Fruit fly (Drosophila melanogaster): ENCODE results near the gene RpS9.
A peak's percentile ranks its signal among the peaks of the same experiment; 100 is the strongest.

RpS9 gene

DNA sequence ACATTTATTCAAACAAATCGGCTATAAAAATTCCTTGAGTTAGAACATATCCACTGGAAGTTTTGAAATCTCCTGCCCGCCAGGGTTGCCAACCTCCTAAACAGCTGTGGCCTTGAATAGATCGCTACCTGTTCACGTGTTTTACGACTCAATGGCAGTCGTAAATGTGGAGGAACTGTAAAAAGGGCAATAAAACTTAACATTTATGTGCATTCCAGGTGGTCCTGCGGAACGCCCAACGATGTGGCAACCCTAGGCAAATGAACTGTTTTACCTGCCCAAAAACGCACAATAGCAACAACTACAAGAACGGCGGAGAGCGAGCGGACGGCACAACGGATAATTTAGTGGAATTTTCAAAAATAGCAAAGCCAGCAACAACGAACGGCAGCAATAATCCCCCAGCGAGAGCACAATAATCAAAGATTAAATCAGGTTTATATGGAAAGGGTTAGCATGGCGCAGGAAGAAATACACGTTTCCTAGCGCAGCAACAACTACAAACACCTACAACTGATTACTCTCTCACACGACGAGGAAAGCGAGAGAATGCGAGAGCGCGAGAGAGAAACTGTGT, 49.6 kb downstream of the RpS9 start:
- TF ChIP-seq Dfd (GFP tag; optimal IDR thresholded peaks at IDR 0.05), result no peak
- TF ChIP-seq pan (optimal IDR thresholded peaks at IDR 0.05), result no peak
- TF ChIP-seq Dif (GFP tag; optimal IDR thresholded peaks at IDR 0.05; ENCODE audit: partially characterized antibody), result peak; percentile 32
- TF ChIP-seq N (GFP tag; optimal IDR thresholded peaks at IDR 0.05), result no peak
- TF ChIP-seq br (GFP tag; optimal IDR thresholded peaks at IDR 0.05), result no peak
- no peak for TF ChIP-seq sage (GFP tag; optimal IDR thresholded peaks at IDR 0.05)
- no peak for TF ChIP-seq dsf (GFP tag; optimal IDR thresholded peaks at IDR 0.05; ENCODE audit: borderline replicate concordance)

DNA sequence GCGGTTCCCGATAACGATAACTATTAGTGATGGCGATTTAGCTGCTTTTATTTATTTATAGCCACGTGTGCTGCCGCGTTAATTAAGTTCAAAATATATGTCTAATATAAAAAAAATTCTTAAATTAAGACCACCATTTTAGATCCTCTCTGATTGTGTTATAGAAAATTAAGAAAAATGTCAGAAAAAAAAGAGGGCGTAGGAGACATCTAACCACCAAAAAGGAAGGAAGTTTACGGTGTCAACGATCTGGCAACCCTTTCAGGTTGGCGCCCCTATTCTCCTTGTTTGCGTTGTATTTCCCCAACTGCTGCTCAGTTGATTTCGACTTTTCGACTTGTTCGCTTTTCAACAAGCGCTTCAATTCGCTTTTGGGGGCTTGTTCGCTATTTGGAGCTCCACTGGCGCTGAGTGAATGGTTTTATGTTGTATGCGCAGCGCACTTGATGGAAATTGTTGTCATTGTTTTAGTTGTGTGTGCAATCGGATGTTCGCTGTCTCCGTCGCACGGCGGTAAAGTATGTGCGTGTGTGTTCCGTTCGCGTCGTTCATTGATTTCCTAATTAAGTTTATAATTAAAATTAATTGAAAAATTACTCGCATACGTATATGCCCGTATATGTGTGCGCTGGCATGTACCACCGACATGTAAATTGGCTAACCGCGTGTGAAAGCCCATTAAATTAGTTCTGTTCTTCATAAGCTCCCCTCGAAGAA, 50.4 kb downstream of the RpS9 start, which contains the start of the genes CG3434 and CG44838:
Gene CG3434 (minus strand): TSS at position 25 of the 717 bp plus-strand sequence.
Gene CG44838 (plus strand): TSS at position 276 of the 717 bp plus-strand sequence.
- TF ChIP-seq Vsx2 (GFP tag; optimal IDR thresholded peaks at IDR 0.05; ENCODE audit: partially characterized antibody) (no peak), ey (GFP tag; optimal IDR thresholded peaks at IDR 0.05) (peak; percentile 76), dsf (GFP tag; optimal IDR thresholded peaks at IDR 0.05; ENCODE audit: borderline replicate concordance) (peak; percentile 70), br (GFP tag; optimal IDR thresholded peaks at IDR 0.05) (peak; percentile 77), rgr (GFP tag; optimal IDR thresholded peaks at IDR 0.05) (peak; percentile 82), Rel (GFP tag; optimal IDR thresholded peaks at IDR 0.05) (peak; percentile 34), Rel (tag; optimal IDR thresholded peaks at IDR 0.05) (peak; percentile 96), Hnf4 (GFP tag; optimal IDR thresholded peaks at IDR 0.05) (peak; percentile 76), HLH106 (tag; optimal IDR thresholded peaks at IDR 0.05) (peak; percentile 76), OdsH (GFP tag; optimal IDR thresholded peaks at IDR 0.05) (peak; percentile 71), h (GFP tag; optimal IDR thresholded peaks at IDR 0.05) (peak; percentile 89), Dif (GFP tag; optimal IDR thresholded peaks at IDR 0.05; ENCODE audit: partially characterized antibody) (no peak), pan (optimal IDR thresholded peaks at IDR 0.05) (no peak), foxo (GFP tag; optimal IDR thresholded peaks at IDR 0.05) (peak in 1 of 2 experiments; percentile 82), CrebA (GFP tag; optimal IDR thresholded peaks at IDR 0.05; ENCODE audit: borderline replicate concordance) (no peak), sv (GFP tag; optimal IDR thresholded peaks at IDR 0.05) (peak; percentile 84), Myc (optimal IDR thresholded peaks at IDR 0.05) (peak; percentile 92), dmrt93B (GFP tag; optimal IDR thresholded peaks at IDR 0.05) (peak; percentile 42), psq (GFP tag; optimal IDR thresholded peaks at IDR 0.05) (peak; percentile 85), CG9705 (GFP tag; optimal IDR thresholded peaks at IDR 0.05) (peak; percentile 61), Jra (GFP tag; optimal IDR thresholded peaks at IDR 0.05) (peak; percentile 79), sage (GFP tag; optimal IDR thresholded peaks at IDR 0.05) (peak; percentile 78), fru (GFP tag; optimal IDR thresholded peaks at IDR 0.05) (peak; percentile 77), woc (GFP tag; optimal IDR thresholded peaks at IDR 0.05) (peak; percentile 79), lola (GFP tag; optimal IDR thresholded peaks at IDR 0.05) (no peak), Sp1 (GFP tag; optimal IDR thresholded peaks at IDR 0.05) (peak; percentile 73), Hr83 (GFP tag; optimal IDR thresholded peaks at IDR 0.05; ENCODE audit: poor library complexity, severe bottlenecking) (peak; percentile 70), tai (GFP tag; optimal IDR thresholded peaks at IDR 0.05) (peak; percentile 69), brk (GFP tag; optimal IDR thresholded peaks at IDR 0.05) (peak; percentile 57), N (GFP tag; optimal IDR thresholded peaks at IDR 0.05) (no peak)

Measured in whole organism, wandering third instar larva.